Worm (Caenorhabditis elegans): ENCODE data around the gene Y47D3A.34.

- TF ChIP-seq nhr-237 (tag; optimal IDR thresholded peaks at IDR 0.05), result no peak
- TF ChIP-seq mab-5 (tag; optimal IDR thresholded peaks at IDR 0.05), result no peak
- no peak for TF ChIP-seq ceh-39 (tag; optimal IDR thresholded peaks at IDR 0.05)
- TF ChIP-seq mep-1 (tag; optimal IDR thresholded peaks at IDR 0.05), result no peak
- TF ChIP-seq pha-4 (tag; optimal IDR thresholded peaks at IDR 0.05), result no peak
Measured at ce11 chrIII:11278817-11279216, 44.2 kb upstream of the Y47D3A.34 start, which contains the start of gene Y47D3A.21.
